Worm (Caenorhabditis elegans): ENCODE data around the gene pdha-1.

pdha-1 gene

DNA sequence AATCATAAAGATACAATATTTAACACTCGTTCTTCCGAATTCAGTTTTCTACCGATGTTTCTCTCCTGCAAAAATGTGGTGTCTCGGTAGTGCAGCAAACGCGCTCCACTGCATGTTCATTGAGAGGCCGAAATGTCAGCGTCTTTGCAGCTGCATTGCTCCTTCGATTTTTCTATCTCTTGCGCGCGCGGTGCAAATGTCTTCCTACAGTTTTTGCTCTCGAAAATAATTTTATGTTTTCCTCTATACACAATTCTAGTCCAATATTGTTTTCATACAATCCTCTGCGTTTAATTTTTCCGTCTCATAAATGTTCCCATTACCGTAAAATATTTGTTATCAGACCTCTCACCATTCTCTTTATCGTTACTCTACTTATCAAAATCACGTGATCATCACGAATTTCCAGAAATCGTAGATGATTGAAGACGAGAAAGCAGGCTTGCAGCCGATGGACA, 3.7 kb upstream of the pdha-1 start, which contains the start of gene ufd-2 (continued):
- TF ChIP-seq ama-1 (optimal IDR thresholded peaks at IDR 0.05), result no peak
- no peak for TF ChIP-seq nhr-12 (tag; optimal IDR thresholded peaks at IDR 0.05)
- no peak for TF ChIP-seq mab-9 (GFP tag; IDR thresholded peaks at IDR 0.05)
- TF ChIP-seq unc-62 (GFP tag; optimal IDR thresholded peaks at IDR 0.05), result no peak
- peak; percentile 11 for TF ChIP-seq C04F5.9 (tag; optimal IDR thresholded peaks at IDR 0.05)
- TF ChIP-seq ceh-90 (tag; optimal IDR thresholded peaks at IDR 0.05), result no peak
- no peak for TF ChIP-seq tbx-2 (tag; optimal IDR thresholded peaks at IDR 0.05)
- peak; percentile 30 for TF ChIP-seq dsc-1 (tag; optimal IDR thresholded peaks at IDR 0.05)
- TF ChIP-seq sup-37 (GFP tag; optimal IDR thresholded peaks at IDR 0.05), result no peak
- TF ChIP-seq nhr-71 (tag; optimal IDR thresholded peaks at IDR 0.05), result peak; percentile 74
- TF ChIP-seq unc-30 (tag; optimal IDR thresholded peaks at IDR 0.05), result no peak
- TF ChIP-seq hpl-2 (GFP tag; optimal IDR thresholded peaks at IDR 0.05), result no peak
- TF ChIP-seq skn-1 (tag; optimal IDR thresholded peaks at IDR 0.05), result peak; percentile 89
- no peak for TF ChIP-seq mef-2 (tag; optimal IDR thresholded peaks at IDR 0.05)
- TF ChIP-seq ztf-11 (tag; optimal IDR thresholded peaks at IDR 0.05), result peak in 1 of 2 experiments; percentile 25
- TF ChIP-seq grh-1 (GFP tag; IDR thresholded peaks at IDR 0.05), result no peak
- peak; percentile 46 for TF ChIP-seq unc-86 (tag; optimal IDR thresholded peaks at IDR 0.05)
- no peak for TF ChIP-seq nhr-28 (tag; optimal IDR thresholded peaks at IDR 0.05)
- no peak for TF ChIP-seq irx-1 (tag; optimal IDR thresholded peaks at IDR 0.05)
- TF ChIP-seq lin-14 (GFP tag; optimal IDR thresholded peaks at IDR 0.05), result peak; percentile 80
- peak; percentile 44 for TF ChIP-seq nhr-19 (GFP tag; conservative IDR thresholded peaks at IDR 0.05)
- peak; percentile 70 for TF ChIP-seq mep-1 (tag; optimal IDR thresholded peaks at IDR 0.05)
- no peak for TF ChIP-seq pag-3 (tag; optimal IDR thresholded peaks at IDR 0.05; ENCODE audit: borderline replicate concordance, insufficient read depth)
- no peak for TF ChIP-seq C34B4.2 (tag; optimal IDR thresholded peaks at IDR 0.05)
- peak; percentile 72 to 83 for TF ChIP-seq lin-35 (GFP tag; optimal IDR thresholded peaks at IDR 0.05)
- no peak for TF ChIP-seq ceh-8 (GFP tag; optimal IDR thresholded peaks at IDR 0.05)
- TF ChIP-seq unc-98 (GFP tag; IDR thresholded peaks at IDR 0.05), result no peak
- no peak for TF ChIP-seq zip-4 (GFP tag; optimal IDR thresholded peaks at IDR 0.05)
- peak; percentile 65 for TF ChIP-seq snu-23 (GFP tag; optimal IDR thresholded peaks at IDR 0.05)
- no peak for TF ChIP-seq alr-1 (tag; optimal IDR thresholded peaks at IDR 0.05; ENCODE audit: borderline replicate concordance)
- no peak for TF ChIP-seq snpc-4 (tag; optimal IDR thresholded peaks at IDR 0.05)
- TF ChIP-seq aly-2 (tag; optimal IDR thresholded peaks at IDR 0.05), result no peak
- TF ChIP-seq pax-3 (tag; optimal IDR thresholded peaks at IDR 0.05), result peak; percentile 60
- TF ChIP-seq swsn-7 (tag; optimal IDR thresholded peaks at IDR 0.05), result peak; percentile 55
- TF ChIP-seq ceh-88 (GFP tag; IDR thresholded peaks at IDR 0.05), result no peak
- no peak for TF ChIP-seq hlh-4 (tag; optimal IDR thresholded peaks at IDR 0.05)
- peak; percentile 16 for TF ChIP-seq fkh-10 (GFP tag; optimal IDR thresholded peaks at IDR 0.05)
- TF ChIP-seq egl-27 (tag; optimal IDR thresholded peaks at IDR 0.05), result no peak
- peak; percentile 23 for TF ChIP-seq tlp-1 (tag; optimal IDR thresholded peaks at IDR 0.05)
- TF ChIP-seq mdl-1 (tag; optimal IDR thresholded peaks at IDR 0.05), result peak in 1 of 2 experiments; percentile 35
- peak; percentile 53 for TF ChIP-seq lin-13 (GFP tag; optimal IDR thresholded peaks at IDR 0.05)
- TF ChIP-seq nhr-76 (tag; optimal IDR thresholded peaks at IDR 0.05), result no peak

ce11 chrII:8071012-8071625, 5.0 kb downstream of the pdha-1 start:
- peak; percentile 92 for TF ChIP-seq blmp-1 (tag; optimal IDR thresholded peaks at IDR 0.05)
- TF ChIP-seq ceh-63 (GFP tag; optimal IDR thresholded peaks at IDR 0.05), result no peak
- TF ChIP-seq nhr-85 (tag), result peak; percentile 86
- TF ChIP-seq zag-1 (tag; optimal IDR thresholded peaks at IDR 0.05), result no peak
- peak; percentile 37 for TF ChIP-seq nhr-71 (tag; optimal IDR thresholded peaks at IDR 0.05)
- no peak for TF ChIP-seq ceh-90 (tag; optimal IDR thresholded peaks at IDR 0.05)
- TF ChIP-seq ceh-88 (GFP tag; IDR thresholded peaks at IDR 0.05), result no peak
- TF ChIP-seq nhr-84 (tag; optimal IDR thresholded peaks at IDR 0.05), result no peak
- no peak for TF ChIP-seq nhr-237 (tag; optimal IDR thresholded peaks at IDR 0.05)
- peak; percentile 13 for TF ChIP-seq tbx-2 (tag; optimal IDR thresholded peaks at IDR 0.05)
- no peak for TF ChIP-seq nhr-11 (tag; optimal IDR thresholded peaks at IDR 0.05)
- peak; percentile 46 for TF ChIP-seq lin-14 (GFP tag; optimal IDR thresholded peaks at IDR 0.05)
- peak; percentile 37 for TF ChIP-seq nhr-20 (tag; optimal IDR thresholded peaks at IDR 0.05)
- peak in 5 of 6 experiments; percentile 18 to 66 (median 33) for TF ChIP-seq elt-3 (tag; optimal IDR thresholded peaks at IDR 0.05)
- peak; percentile 66 for TF ChIP-seq elt-2 (tag; optimal IDR thresholded peaks at IDR 0.05)
- peak; percentile 3 for TF ChIP-seq snu-23 (GFP tag; optimal IDR thresholded peaks at IDR 0.05)
- TF ChIP-seq grh-1 (GFP tag; IDR thresholded peaks at IDR 0.05), result 0 out of 2 replicates have a peak, but pooled peaks have one; percentile 18

Data from whole organism, L1 larva.